Fruit fly (Drosophila melanogaster) whole organism, adult: ENCODE data around the gene eIF4EHP.

Source experiments
- CG11617 ChIP-seq: fragments of 200-800 bp; sonication (Bioruptor generic); optimal IDR thresholded peaks from 2 replicates; lab custom pipeline; 2017; ENCODE audit warnings: mild to moderate bottlenecking, missing biosample characterization, missing genetic modification reagents, missing genetic modification characterization
- CG12768 ChIP-seq: fragments of 200-800 bp; sonication (Bioruptor generic); optimal IDR thresholded peaks from 2 replicates; lab custom pipeline; 2017; ENCODE audit warnings: missing biosample characterization, missing genetic modification characterization, mild to moderate bottlenecking, moderate library complexity, missing genetic modification reagents
- CG14711 ChIP-seq: fragments of 200-800 bp; sonication (Bioruptor generic); optimal IDR thresholded peaks from 2 replicates; lab custom pipeline; 2018; ENCODE audit warnings: missing biosample characterization, mild to moderate bottlenecking, missing genetic modification characterization, moderate library complexity
- CG1620 ChIP-seq: fragments of 200-800 bp; sonication (Bioruptor generic); optimal IDR thresholded peaks from 2 replicates; lab custom pipeline; 2016; ENCODE audit warnings: missing biosample characterization, missing genetic modification characterization
- CG33017 ChIP-seq: fragments of 200-800 bp; sonication (Bioruptor generic); optimal IDR thresholded peaks from 2 replicates; lab custom pipeline; 2018; ENCODE audit warnings: missing biosample characterization, mild to moderate bottlenecking, missing genetic modification characterization, moderate library complexity
- CG5204 ChIP-seq: fragments of 200-800 bp; sonication (Bioruptor generic); optimal IDR thresholded peaks from 2 replicates; lab custom pipeline; 2016; ENCODE audit warnings: missing biosample characterization, missing genetic modification characterization
- CG7045 ChIP-seq: fragments of 200-800 bp; sonication (Bioruptor generic); optimal IDR thresholded peaks from 2 replicates; lab custom pipeline; 2017; ENCODE audit warnings: missing biosample characterization, mild to moderate bottlenecking, missing genetic modification characterization
- CG7101 ChIP-seq: fragments of 200-800 bp; sonication (Bioruptor generic); optimal IDR thresholded peaks from 2 replicates; lab custom pipeline; 2018; ENCODE audit warnings: missing biosample characterization, mild to moderate bottlenecking, missing genetic modification characterization, moderate library complexity
- Clk ChIP-seq: fragments of 200-800 bp; sonication (Bioruptor generic); optimal IDR thresholded peaks from 2 replicates; lab custom pipeline; 2017; ENCODE audit warnings: missing biosample characterization, missing genetic modification characterization
- Crg-1 ChIP-seq: fragments of 200-800 bp; sonication (Bioruptor generic); optimal IDR thresholded peaks from 2 replicates; lab custom pipeline; 2016; ENCODE audit warnings: missing biosample characterization, missing genetic modification characterization
- Hr96 ChIP-seq: fragments of 200-800 bp; sonication (Bioruptor generic); optimal IDR thresholded peaks from 2 replicates; lab custom pipeline; 2016; ENCODE audit warnings: missing biosample characterization, missing genetic modification characterization
- Mnt ChIP-seq: fragments of 200-800 bp; sonication (Bioruptor generic); optimal IDR thresholded peaks from 2 replicates; lab custom pipeline; 2016; ENCODE audit warnings: missing biosample characterization, mild to moderate bottlenecking, missing genetic modification characterization
- bab1 ChIP-seq: fragments of 200-800 bp; sonication (Bioruptor generic); optimal IDR thresholded peaks from 3 replicates; lab custom pipeline; 2019; ENCODE audit warnings: missing biosample characterization, mild to moderate bottlenecking, missing genetic modification characterization, moderate library complexity
- cic ChIP-seq: fragments of 200-800 bp; sonication (Bioruptor generic); optimal IDR thresholded peaks from 2 replicates; lab custom pipeline; 2017; ENCODE audit warnings: missing biosample characterization, mild to moderate bottlenecking, missing genetic modification characterization, moderate library complexity
- cnc ChIP-seq, 2 experiments: fragments of >200 bp; optimal IDR thresholded peaks; 2 replicates each; lab custom pipeline; 2017
- kay ChIP-seq: fragments of 200-800 bp; sonication (Bioruptor generic); peaks from one replicate; lab custom pipeline; 2016; ENCODE audit warnings: missing biosample characterization, missing genetic modification characterization, borderline replicate concordance
- ovo ChIP-seq: fragments of 200-800 bp; sonication (Bioruptor generic); optimal IDR thresholded peaks from 2 replicates; lab custom pipeline; 2016; ENCODE audit warnings: missing biosample characterization, missing genetic modification characterization
- pad ChIP-seq: fragments of 200-800 bp; sonication (Bioruptor generic); optimal IDR thresholded peaks from 3 replicates; lab custom pipeline; 2017; ENCODE audit warnings: missing biosample characterization, missing genetic modification characterization, mild to moderate bottlenecking, moderate library complexity, missing genetic modification reagents
- tj ChIP-seq: fragments of 200-800 bp; sonication (Bioruptor generic); optimal IDR thresholded peaks from 3 replicates; lab custom pipeline; 2017; ENCODE audit warnings: missing biosample characterization, mild to moderate bottlenecking, missing genetic modification characterization, moderate library complexity
- toe ChIP-seq: fragments of 200-800 bp; sonication (Bioruptor generic); optimal IDR thresholded peaks from 2 replicates; lab custom pipeline; 2016; ENCODE audit warnings: missing biosample characterization, missing genetic modification characterization

The eIF4EHP gene

dm6 chr3R:24144542-24144941, 35.8 kb upstream of the eIF4EHP start:
- TF ChIP-seq CG5204 (GFP tag; lab: Kevin White, UChicago) (no peak), kay (GFP tag; lab: Kevin White, UChicago) (no peak), CG11617 (GFP tag; lab: Kevin White, UChicago) (no peak), CG33017 (no peak), CG12768 (GFP tag; lab: Kevin White, UChicago) (no peak), Clk (GFP tag; lab: Kevin White, UChicago) (no peak), ovo (GFP tag; lab: Kevin White, UChicago) (no peak), pad (GFP tag; lab: Kevin White, UChicago) (no peak)

- TF ChIP-seq kay (GFP tag; lab: Kevin White, UChicago), result no peak
- TF ChIP-seq Mnt, result no peak
- no peak for TF ChIP-seq bab1 (GFP tag; lab: Kevin White, UChicago)
- TF ChIP-seq cnc (optimal IDR thresholded peaks at IDR 0.05; lab: Kevin White, UChicago), result no peak
- TF ChIP-seq CG12768 (GFP tag; lab: Kevin White, UChicago), result no peak
- TF ChIP-seq CG5204 (GFP tag; lab: Kevin White, UChicago), result no peak
- no peak for TF ChIP-seq CG7045
- TF ChIP-seq Hr96 (GFP tag; lab: Kevin White, UChicago), result no peak
- no peak for TF ChIP-seq Crg-1 (GFP tag; lab: Kevin White, UChicago)
- no peak for TF ChIP-seq pad (GFP tag; lab: Kevin White, UChicago)
- no peak for TF ChIP-seq CG33017
- no peak for TF ChIP-seq CG7101 (tag; lab: Kevin White, UChicago)
- no peak for TF ChIP-seq toe
- TF ChIP-seq CG14711 (tag; lab: Kevin White, UChicago), result no peak
- no peak for TF ChIP-seq CG1620 (GFP tag; lab: Kevin White, UChicago)
- no peak for TF ChIP-seq Clk (GFP tag; lab: Kevin White, UChicago)
- no peak for TF ChIP-seq cic (GFP tag; lab: Kevin White, UChicago)
- TF ChIP-seq CG11617 (GFP tag; lab: Kevin White, UChicago), result no peak
- no peak for TF ChIP-seq ovo (GFP tag; lab: Kevin White, UChicago)
- no peak for TF ChIP-seq tj (GFP tag; lab: Kevin White, UChicago)
Measured at dm6 chr3R:24143779-24144178, 35.0 kb upstream of the eIF4EHP start.

- TF ChIP-seq cic (GFP tag; lab: Kevin White, UChicago), result no peak
- no peak for TF ChIP-seq CG7101 (tag; lab: Kevin White, UChicago)
- no peak for TF ChIP-seq ovo (GFP tag; lab: Kevin White, UChicago)
- TF ChIP-seq cnc (optimal IDR thresholded peaks at IDR 0.05; lab: Kevin White, UChicago), result no peak
- no peak for TF ChIP-seq CG33017
- TF ChIP-seq bab1 (GFP tag; lab: Kevin White, UChicago), result no peak
- TF ChIP-seq tj (GFP tag; lab: Kevin White, UChicago), result no peak
- TF ChIP-seq CG14711 (tag; lab: Kevin White, UChicago), result no peak
- TF ChIP-seq Hr96 (GFP tag; lab: Kevin White, UChicago), result no peak
- TF ChIP-seq Clk (GFP tag; lab: Kevin White, UChicago), result no peak
- TF ChIP-seq CG1620 (GFP tag; lab: Kevin White, UChicago), result no peak
- no peak for TF ChIP-seq Mnt
Measured at dm6 chr3R:24143372-24143771, 34.6 kb upstream of the eIF4EHP start.

- TF ChIP-seq toe, result no peak
- no peak for TF ChIP-seq Mnt
- TF ChIP-seq Hr96 (GFP tag; lab: Kevin White, UChicago), result no peak
- TF ChIP-seq cic (GFP tag; lab: Kevin White, UChicago), result no peak
- TF ChIP-seq kay (GFP tag; lab: Kevin White, UChicago), result no peak
- TF ChIP-seq CG11617 (GFP tag; lab: Kevin White, UChicago), result no peak
- TF ChIP-seq CG1620 (GFP tag; lab: Kevin White, UChicago), result no peak
- no peak for TF ChIP-seq CG7101 (tag; lab: Kevin White, UChicago)
- no peak for TF ChIP-seq Crg-1 (GFP tag; lab: Kevin White, UChicago)
- TF ChIP-seq CG14711 (tag; lab: Kevin White, UChicago), result no peak
- TF ChIP-seq tj (GFP tag; lab: Kevin White, UChicago), result no peak
- no peak for TF ChIP-seq CG33017
- no peak for TF ChIP-seq cnc (optimal IDR thresholded peaks at IDR 0.05; lab: Kevin White, UChicago)
- TF ChIP-seq ovo (GFP tag; lab: Kevin White, UChicago), result no peak
- no peak for TF ChIP-seq bab1 (GFP tag; lab: Kevin White, UChicago)
- TF ChIP-seq Clk (GFP tag; lab: Kevin White, UChicago), result no peak
- TF ChIP-seq CG7045, result no peak
- TF ChIP-seq CG12768 (GFP tag; lab: Kevin White, UChicago), result no peak
- TF ChIP-seq CG5204 (GFP tag; lab: Kevin White, UChicago), result no peak
Measured at dm6 chr3R:24142971-24143370, 34.2 kb upstream of the eIF4EHP start.

- TF ChIP-seq CG14711 (tag; lab: Kevin White, UChicago) (peak; percentile 88), Hr96 (GFP tag; lab: Kevin White, UChicago) (peak; percentile 45), CG11617 (GFP tag; lab: Kevin White, UChicago) (peak; percentile 92), pad (GFP tag; lab: Kevin White, UChicago) (peak; percentile 85), ovo (GFP tag; lab: Kevin White, UChicago) (peak; percentile 23), toe (peak; percentile 24), Crg-1 (GFP tag; lab: Kevin White, UChicago) (peak; percentile 67), CG5204 (GFP tag; lab: Kevin White, UChicago) (no peak), CG1620 (GFP tag; lab: Kevin White, UChicago) (peak; percentile 45), tj (GFP tag; lab: Kevin White, UChicago) (peak; percentile 88), Clk (GFP tag; lab: Kevin White, UChicago) (peak; percentile 51), CG7045 (peak; percentile 67), kay (GFP tag; lab: Kevin White, UChicago) (peak; percentile 18), CG12768 (GFP tag; lab: Kevin White, UChicago) (peak; percentile 86), cnc (optimal IDR thresholded peaks at IDR 0.05; lab: Kevin White, UChicago) (no peak), CG7101 (tag; lab: Kevin White, UChicago) (peak; percentile 93), cic (GFP tag; lab: Kevin White, UChicago) (peak; percentile 43), CG33017 (peak; percentile 92), Mnt (peak; percentile 56), bab1 (GFP tag; lab: Kevin White, UChicago) (peak; percentile 97)
Measured at dm6 chr3R:24141013-24141592, 32.3 kb upstream of the eIF4EHP start, which contains the start of gene Kal1. Gene Kal1, plus strand, starts transcription at chr3R:24141395.
